Worm (Caenorhabditis elegans) whole organism, L4 larva: ENCODE data around the gene ver-3.
A peak's percentile ranks its signal among the peaks of the same experiment; 100 is the strongest.

Experiments used
- F37D6.2 ChIP-seq: sonication (generic microtip); optimal IDR thresholded peaks from 2 replicates; lab custom pipeline; 2016; ENCODE audit warnings: mild to moderate bottlenecking, missing genetic modification characterization, missing compliant biosample characterization
- R02D3.7 ChIP-seq: fragments of 150-350 bp; sonication (generic microtip); optimal IDR thresholded peaks from 3 replicates; lab custom pipeline; 2014; ENCODE audit warnings: missing biosample characterization, missing genetic modification characterization
- Y48G9A.11 ChIP-seq: fragments of 200-800 bp; sonication (Bioruptor generic); IDR thresholded peaks from 2 replicates; pipeline ENCODE4 v1.3.6; 2022; ENCODE audit warnings: missing genetic modification reagents, missing genetic modification characterization, missing compliant biosample characterization
- Y5F2A.4 ChIP-seq: fragments of 200-800 bp; sonication (Bioruptor generic); optimal IDR thresholded peaks from 2 replicates; lab custom pipeline; 2018; ENCODE audit warnings: mild to moderate bottlenecking, missing genetic modification characterization, missing compliant biosample characterization
- Y75B8A.6 ChIP-seq: fragments of 200-800 bp; sonication (Bioruptor generic); IDR thresholded peaks from 2 replicates; pipeline ENCODE4 v1.3.6; 2022; ENCODE audit warnings: missing genetic modification reagents, missing genetic modification characterization, missing compliant biosample characterization
- ZK546.5 ChIP-seq, 2 experiments: sonication (generic microtip); optimal IDR thresholded peaks; 2 replicates each; lab custom pipeline; 2017; ENCODE audit warnings: missing biosample characterization in 2 of 2, missing genetic modification characterization in 2 of 2
- aha-1 ChIP-seq: fragments of 150-350 bp; peaks from one replicate; lab custom pipeline; 2014; ENCODE audit warnings: missing biosample characterization, missing genetic modification characterization
- attf-4 ChIP-seq: sonication (generic microtip); optimal IDR thresholded peaks from 3 replicates; lab custom pipeline; 2017; ENCODE audit warnings: missing biosample characterization, missing genetic modification characterization
- ceh-20 ChIP-seq: fragments of 200-800 bp; sonication (Bioruptor generic); IDR thresholded peaks from 2 replicates; pipeline ENCODE4 v1.3.6; 2022; ENCODE audit warnings: missing genetic modification reagents, missing genetic modification characterization, missing compliant biosample characterization
- ceh-28 ChIP-seq: fragments of 150-350 bp; optimal IDR thresholded peaks from 2 replicates; lab custom pipeline; 2014; ENCODE audit warnings: missing biosample characterization, missing genetic modification reagents, missing genetic modification characterization
- ceh-32 ChIP-seq: sonication (generic microtip); optimal IDR thresholded peaks from 2 replicates; lab custom pipeline; 2016; ENCODE audit warnings: mild to moderate bottlenecking, missing genetic modification characterization, missing compliant biosample characterization; ENCODE audit not compliant: poor library complexity
- ceh-44 ChIP-seq: fragments of 200-800 bp; sonication (Bioruptor generic); IDR thresholded peaks from 2 replicates; pipeline ENCODE4 v1.3.6; 2022; ENCODE audit warnings: missing genetic modification reagents, missing genetic modification characterization, missing compliant biosample characterization
- ceh-62 ChIP-seq: sonication (generic microtip); optimal IDR thresholded peaks from 2 replicates; lab custom pipeline; 2017; ENCODE audit warnings: missing biosample characterization, missing genetic modification characterization
- ces-1 ChIP-seq: fragments of 150-350 bp; sonication (generic microtip); optimal IDR thresholded peaks from 4 replicates; lab custom pipeline; 2014; ENCODE audit warnings: missing biosample characterization, missing genetic modification reagents, missing genetic modification characterization
- daf-12 ChIP-seq: fragments of 150-350 bp; optimal IDR thresholded peaks from 2 replicates; lab custom pipeline; 2014; ENCODE audit warnings: missing biosample characterization, missing genetic modification reagents, missing genetic modification characterization
- daf-16 ChIP-seq, 3 experiments: sonication (generic microtip); optimal IDR thresholded peaks; 2 replicates each; lab custom pipeline; 2016 to 2017; ENCODE audit warnings: missing genetic modification characterization in 3 of 3, missing genetic modification reagents in 3 of 3, mild to moderate bottlenecking in 2 of 3, missing compliant biosample characterization in 2 of 3, missing biosample characterization in 1 of 3, moderate library complexity in 1 of 3
- dpl-1 ChIP-seq: fragments of 150-350 bp; optimal IDR thresholded peaks from 2 replicates; lab custom pipeline; 2014; ENCODE audit warnings: missing biosample characterization, missing genetic modification reagents, missing genetic modification characterization
- duxl-1 ChIP-seq: sonication (generic microtip); optimal IDR thresholded peaks from 2 replicates; lab custom pipeline; 2016; ENCODE audit warnings: mild to moderate bottlenecking, missing genetic modification characterization, moderate library complexity, missing compliant biosample characterization; ENCODE audit not compliant: poor library complexity
- egl-27 ChIP-seq: sonication (generic microtip); optimal IDR thresholded peaks from 3 replicates; lab custom pipeline; 2017; ENCODE audit warnings: missing biosample characterization, missing genetic modification reagents, missing genetic modification characterization
- egl-43 ChIP-seq: fragments of 200-800 bp; sonication (Bioruptor generic); IDR thresholded peaks from 2 replicates; pipeline ENCODE4 v1.3.6; 2022; ENCODE audit warnings: missing genetic modification reagents, missing genetic modification characterization, missing compliant biosample characterization
- gei-8 ChIP-seq: fragments of 200-800 bp; sonication (Bioruptor generic); optimal IDR thresholded peaks from 2 replicates; lab custom pipeline; 2018; ENCODE audit warnings: mild to moderate bottlenecking, missing genetic modification characterization, missing compliant biosample characterization
- hif-1 ChIP-seq, 2 experiments: sonication (generic microtip); optimal IDR thresholded peaks; 2 replicates each; lab custom pipeline; 2016 to 2017; ENCODE audit warnings: missing compliant biosample characterization in 2 of 2, missing genetic modification characterization in 2 of 2, missing genetic modification reagents in 2 of 2, missing genotype in 2 of 2, mild to moderate bottlenecking in 1 of 2
- hlh-11 ChIP-seq: fragments of 200-800 bp; sonication (Bioruptor generic); optimal IDR thresholded peaks from 2 replicates; lab custom pipeline; 2018; ENCODE audit warnings: mild to moderate bottlenecking, missing genetic modification characterization, missing compliant biosample characterization
- hlh-30 ChIP-seq: sonication (generic microtip); optimal IDR thresholded peaks from 2 replicates; lab custom pipeline; 2017; ENCODE audit warnings: antibody characterized with exemption, mild to moderate bottlenecking, missing genetic modification characterization, missing compliant biosample characterization; ENCODE audit not compliant: insufficient read depth
- jun-1 ChIP-seq: fragments of 150-350 bp; optimal IDR thresholded peaks from 2 replicates; lab custom pipeline; 2014; ENCODE audit warnings: missing biosample characterization, missing genetic modification reagents, missing genetic modification characterization
- lin-1 ChIP-seq: fragments of 200-800 bp; sonication (Bioruptor generic); IDR thresholded peaks from 2 replicates; pipeline ENCODE4 v1.3.6; 2022; ENCODE audit warnings: missing genetic modification reagents, missing genetic modification characterization, missing compliant biosample characterization
- lin-15B ChIP-seq: fragments of 150-350 bp; sonication (generic microtip); optimal IDR thresholded peaks from 3 replicates; lab custom pipeline; 2014; ENCODE audit warnings: missing biosample characterization, missing genetic modification characterization
- lin-38 ChIP-seq: fragments of 200-800 bp; sonication (Bioruptor generic); IDR thresholded peaks from 2 replicates; pipeline ENCODE4 v1.3.6; 2022; ENCODE audit warnings: missing genetic modification reagents, missing genetic modification characterization, missing compliant biosample characterization
- lir-3 ChIP-seq: sonication (generic microtip); optimal IDR thresholded peaks from 2 replicates; lab custom pipeline; 2016; ENCODE audit warnings: mild to moderate bottlenecking, missing genetic modification characterization, missing compliant biosample characterization
- lsy-2 ChIP-seq, 2 experiments: fragments of 150-350 bp in 1 of 2; sonication (generic microtip) in 1 of 2; optimal IDR thresholded peaks; 2 replicates each; lab custom pipeline; 2014 to 2017; ENCODE audit warnings: missing biosample characterization in 2 of 2, missing genetic modification characterization in 2 of 2
- mdl-1 ChIP-seq, 2 experiments: fragments of 150-350 bp in 1 of 2; sonication (generic microtip) in 1 of 2; optimal IDR thresholded peaks; 2 replicates each; lab custom pipeline; 2014 to 2017; ENCODE audit warnings: missing biosample characterization in 2 of 2, missing genetic modification characterization in 2 of 2
- mdt-29 ChIP-seq: fragments of 200-800 bp; sonication (Bioruptor generic); IDR thresholded peaks from 2 replicates; pipeline ENCODE4 v1.3.6; 2022; ENCODE audit warnings: missing genetic modification reagents, missing genetic modification characterization, missing compliant biosample characterization
- nhr-10 ChIP-seq: fragments of 150-350 bp; optimal IDR thresholded peaks from 2 replicates; lab custom pipeline; 2014; ENCODE audit warnings: missing biosample characterization, missing genetic modification characterization
- nhr-237 ChIP-seq: sonication (generic microtip); optimal IDR thresholded peaks from 2 replicates; lab custom pipeline; 2017; ENCODE audit warnings: missing biosample characterization, missing genetic modification characterization
- nhr-42 ChIP-seq: fragments of 200-800 bp; sonication (Bioruptor generic); IDR thresholded peaks from 2 replicates; pipeline ENCODE4 v1.3.6; 2022; ENCODE audit warnings: missing genetic modification characterization, missing compliant biosample characterization
- nhr-6 ChIP-seq: fragments of 150-350 bp; optimal IDR thresholded peaks from 2 replicates; lab custom pipeline; 2014; ENCODE audit warnings: missing biosample characterization, missing genetic modification characterization
- nhr-77 ChIP-seq: fragments of 150-350 bp; optimal IDR thresholded peaks from 2 replicates; lab custom pipeline; 2014; ENCODE audit warnings: missing biosample characterization, missing genetic modification characterization
- pha-4 ChIP-seq, 2 experiments: fragments of 150-350 bp in 1 of 2; fragments of 200-800 bp in 1 of 2; sonication (Bioruptor generic) in 1 of 2; IDR thresholded peaks in 1 of 2; optimal IDR thresholded peaks in 1 of 2; 2 replicates each; pipeline versions ENCODE4 v1.3.6 to Lab custom; 2014 to 2022; ENCODE audit warnings: missing genetic modification characterization in 2 of 2, missing genetic modification reagents in 2 of 2, missing biosample characterization in 1 of 2, missing compliant biosample characterization in 1 of 2
- php-3 ChIP-seq: fragments of 200-800 bp; sonication (Bioruptor generic); IDR thresholded peaks from 2 replicates; pipeline ENCODE4 v1.3.6; 2022; ENCODE audit warnings: missing genetic modification reagents, missing genetic modification characterization, missing compliant biosample characterization
- skn-1 ChIP-seq: fragments of 150-350 bp; optimal IDR thresholded peaks from 2 replicates; lab custom pipeline; 2014; ENCODE audit warnings: missing biosample characterization, missing genetic modification characterization
- snpc-1.2 ChIP-seq: fragments of 200-800 bp; sonication (Bioruptor generic); IDR thresholded peaks from 2 replicates; pipeline ENCODE4 v1.3.6; 2022; ENCODE audit warnings: missing genetic modification reagents, missing genetic modification characterization, missing compliant biosample characterization
- tag-97 ChIP-seq: fragments of 200-800 bp; sonication (Bioruptor generic); IDR thresholded peaks from 2 replicates; pipeline ENCODE4 v1.3.6; 2022; ENCODE audit warnings: missing genetic modification characterization, missing compliant biosample characterization
- tra-1 ChIP-seq: fragments of 200-800 bp; sonication (Bioruptor generic); IDR thresholded peaks from 2 replicates; pipeline ENCODE4 v1.3.6; 2022; ENCODE audit warnings: missing genetic modification reagents, missing genetic modification characterization, missing compliant biosample characterization
- unc-62 ChIP-seq, 3 experiments: fragments of 150-350 bp in 1 of 3; sonication (generic microtip); optimal IDR thresholded peaks in 2 of 3; peaks in 1 of 3; 1 replicate in 1 of 3; 2 replicates in 2 of 3; lab custom pipeline; 2014 to 2017; ENCODE audit warnings: missing biosample characterization in 3 of 3, missing genetic modification characterization in 3 of 3, missing genetic modification reagents in 3 of 3, missing genotype in 1 of 3
- zfp-2 ChIP-seq: sonication (generic microtip); optimal IDR thresholded peaks from 2 replicates; lab custom pipeline; 2016; ENCODE audit warnings: mild to moderate bottlenecking, missing genetic modification characterization, missing compliant biosample characterization
- ztf-7 ChIP-seq: fragments of 150-350 bp; optimal IDR thresholded peaks from 2 replicates; lab custom pipeline; 2014; ENCODE audit warnings: missing biosample characterization, missing genetic modification characterization

Gene ver-3

ce11 chrX:11028617-11029016, 36.3 kb downstream of the ver-3 start, which contains the start of gene ldb-1:
Gene ldb-1, plus strand, starts transcription at chrX:11028917.
- TF ChIP-seq nhr-10 (tag; lab: Kevin White, UChicago) (no peak), gei-8 (GFP tag; lab: Kevin White, UChicago) (no peak), ceh-20 (no peak), dpl-1 (GFP tag; lab: Kevin White, UChicago) (no peak), hlh-30 (tag; lab: Kevin White, UChicago) (no peak), ceh-28 (tag; lab: Kevin White, UChicago) (no peak), pha-4 (GFP tag; IDR thresholded peaks at IDR 0.05; lab: Robert Waterston, UW) (no peak), pha-4 (tag; optimal IDR thresholded peaks at IDR 0.05; lab: Kevin White, UChicago) (no peak), mdt-29 (GFP tag; lab: Robert Waterston, UW) (no peak), daf-12 (tag; lab: Kevin White, UChicago) (no peak), lsy-2 (tag; optimal IDR thresholded peaks at IDR 0.05; lab: Kevin White, UChicago) (no peak), ZK546.5 (tag; optimal IDR thresholded peaks at IDR 0.05; lab: Kevin White, UChicago) (no peak), nhr-77 (no peak), zfp-2 (no peak), R02D3.7 (tag; lab: Kevin White, UChicago) (no peak), ceh-44 (GFP tag; lab: Robert Waterston, UW) (no peak), hlh-11 (tag; lab: Kevin White, UChicago) (no peak), mdl-1 (tag; optimal IDR thresholded peaks at IDR 0.05; lab: Kevin White, UChicago) (no peak), nhr-237 (tag; lab: Kevin White, UChicago) (no peak), daf-16 (GFP tag; optimal IDR thresholded peaks at IDR 0.05; lab: Kevin White, UChicago) (no peak), daf-16 (tag; optimal IDR thresholded peaks at IDR 0.05; lab: Kevin White, UChicago) (no peak), lin-15B (no peak)

ce11 chrX:11031047-11031695, 38.9 kb downstream of the ver-3 start:
- TF ChIP-seq gei-8 (GFP tag; lab: Kevin White, UChicago) (peak; percentile 32), Y5F2A.4 (GFP tag; lab: Kevin White, UChicago) (no peak), duxl-1 (peak; percentile 33), ztf-7 (tag; lab: Kevin White, UChicago) (peak; percentile 28), ceh-62 (tag; lab: Kevin White, UChicago) (no peak), nhr-6 (peak; percentile 77), skn-1 (tag; lab: Kevin White, UChicago) (no peak), php-3 (GFP tag; lab: Robert Waterston, UW) (peak; percentile 58; the same call in 1 of the 2 replicates), nhr-42 (GFP tag; lab: Robert Waterston, UW) (no peak), lin-38 (GFP tag; lab: Robert Waterston, UW) (peak; percentile 52), zfp-2 (peak; percentile 38), aha-1 (tag; lab: Kevin White, UChicago) (peak; percentile 99), Y48G9A.11 (GFP tag; lab: Robert Waterston, UW) (no peak), ceh-32 (tag; lab: Kevin White, UChicago) (peak; percentile 73), ces-1 (GFP tag; lab: Kevin White, UChicago) (no peak), ZK546.5 (tag; optimal IDR thresholded peaks at IDR 0.05; lab: Kevin White, UChicago) (no peak), egl-27 (tag; lab: Kevin White, UChicago) (no peak), mdl-1 (tag; optimal IDR thresholded peaks at IDR 0.05; lab: Kevin White, UChicago) (peak; percentile 82 to 87), pha-4 (GFP tag; IDR thresholded peaks at IDR 0.05; lab: Robert Waterston, UW) (peak; percentile 79), pha-4 (tag; optimal IDR thresholded peaks at IDR 0.05; lab: Kevin White, UChicago) (peak; percentile 73), F37D6.2 (tag; lab: Kevin White, UChicago) (peak; percentile 83), nhr-77 (no peak), unc-62 (GFP tag; optimal IDR thresholded peaks at IDR 0.05 in 1 of 2; lab: Kevin White, UChicago) (peak in 1 of 2 experiments; percentile 100), unc-62 (tag; optimal IDR thresholded peaks at IDR 0.05; lab: Kevin White, UChicago) (peak; percentile 77), tra-1 (no peak), egl-43 (peak; percentile 92), Y75B8A.6 (GFP tag; lab: Robert Waterston, UW) (no peak), lin-1 (GFP tag; lab: Robert Waterston, UW) (no peak), hif-1 (tag; optimal IDR thresholded peaks at IDR 0.05; lab: Kevin White, UChicago) (peak; percentile 40 to 86), tag-97 (GFP tag; lab: Robert Waterston, UW) (0 out of 2 replicates have a peak, but pooled peaks have one; percentile 84), jun-1 (tag; lab: Kevin White, UChicago) (peak; percentile 51), snpc-1.2 (GFP tag; lab: Robert Waterston, UW) (no peak), lir-3 (peak; percentile 20), attf-4 (tag; lab: Kevin White, UChicago) (peak; percentile 15)
